Worm (Caenorhabditis elegans) whole organism, late embryonic: ENCODE data around the gene col-71.

Experiments used
- C08G9.2 ChIP-seq: sonication (generic microtip); optimal IDR thresholded peaks from 2 replicates; lab custom pipeline; 2016; ENCODE audit warnings: mild to moderate bottlenecking, missing genetic modification characterization, moderate library complexity, missing compliant biosample characterization
- C38D4.7 ChIP-seq: fragments of 200-800 bp; sonication (Bioruptor generic); optimal IDR thresholded peaks from 2 replicates; lab custom pipeline; 2018; ENCODE audit warnings: mild to moderate bottlenecking, missing genetic modification characterization, moderate library complexity, missing compliant biosample characterization
- ceh-31 ChIP-seq: sonication (generic microtip); optimal IDR thresholded peaks from 2 replicates; lab custom pipeline; 2016; ENCODE audit warnings: missing genetic modification characterization, missing compliant biosample characterization
- elt-2 ChIP-seq: sonication (generic microtip); optimal IDR thresholded peaks from 2 replicates; lab custom pipeline; 2016; ENCODE audit warnings: missing genetic modification reagents, missing genetic modification characterization, missing compliant biosample characterization
- elt-4 ChIP-seq: sonication (generic microtip); optimal IDR thresholded peaks from 2 replicates; lab custom pipeline; 2016; ENCODE audit warnings: missing genetic modification characterization, missing compliant biosample characterization
- fkh-10 ChIP-seq: fragments of 150-350 bp; optimal IDR thresholded peaks from 2 replicates; lab custom pipeline; 2014; ENCODE audit warnings: missing biosample characterization, missing genetic modification reagents, missing genetic modification characterization
- pax-1 ChIP-seq: fragments of 150-350 bp; optimal IDR thresholded peaks from 2 replicates; lab custom pipeline; 2014; ENCODE audit warnings: missing biosample characterization, missing genetic modification characterization
- sdc-2 ChIP-seq: sonication (generic microtip); optimal IDR thresholded peaks from 2 replicates; lab custom pipeline; 2016; ENCODE audit warnings: missing genotype, missing genetic modification characterization, missing compliant biosample characterization
- ztf-16 ChIP-seq: sonication (generic microtip); optimal IDR thresholded peaks from 2 replicates; lab custom pipeline; 2017; ENCODE audit warnings: missing genetic modification characterization, missing compliant biosample characterization

ce11 chrII:3463097-3463496, 39.3 kb downstream of the col-71 start, which contains the start of gene C16C8.9:
- TF ChIP-seq C08G9.2: no peak
- TF ChIP-seq ceh-31 (tag; lab: Kevin White, UChicago): no peak
- no peak for TF ChIP-seq elt-4
- TF ChIP-seq ztf-16: no peak
- TF ChIP-seq elt-2 (tag; lab: Kevin White, UChicago): no peak
- no peak for TF ChIP-seq sdc-2 (tag; lab: Kevin White, UChicago)
- no peak for TF ChIP-seq fkh-10 (GFP tag; lab: Kevin White, UChicago)
- TF ChIP-seq pax-1 (tag; lab: Kevin White, UChicago): no peak
- TF ChIP-seq C38D4.7 (GFP tag; lab: Kevin White, UChicago): no peak
